Worm (Caenorhabditis elegans) whole organism, L1 larva: ENCODE results near the gene aat-6.
A peak's percentile ranks its signal among the peaks of the same experiment; 100 is the strongest.

Source experiments
- C16A3.4 ChIP-seq: fragments of 150-350 bp; optimal IDR thresholded peaks from 2 replicates; lab custom pipeline; 2014; ENCODE audit warnings: missing biosample characterization, missing genetic modification characterization
- F16B12.6 ChIP-seq: fragments of 150-350 bp; optimal IDR thresholded peaks from 2 replicates; lab custom pipeline; 2014; ENCODE audit warnings: missing biosample characterization, missing genetic modification characterization
- blmp-1 ChIP-seq: fragments of 150-350 bp; optimal IDR thresholded peaks from 2 replicates; lab custom pipeline; 2014; ENCODE audit warnings: missing biosample characterization, missing genetic modification characterization
- ceh-8 ChIP-seq: fragments of 200-800 bp; sonication (Bioruptor generic); optimal IDR thresholded peaks from 2 replicates; lab custom pipeline; 2018; ENCODE audit warnings: mild to moderate bottlenecking, missing genetic modification characterization, moderate library complexity, missing compliant biosample characterization
- ceh-82 ChIP-seq, 3 experiments: fragments of 150-350 bp in 1 of 3; sonication (generic microtip) in 2 of 3; optimal IDR thresholded peaks; 2 replicates each; lab custom pipeline; 2014 to 2017; ENCODE audit warnings: missing biosample characterization in 3 of 3, missing genetic modification characterization in 3 of 3
- ceh-88 ChIP-seq: fragments of 200-800 bp; sonication (Bioruptor generic); IDR thresholded peaks from 2 replicates; pipeline ENCODE4 v1.3.6; 2022; ENCODE audit warnings: missing genetic modification characterization, missing compliant biosample characterization
- dpl-1 ChIP-seq, 3 experiments: fragments of 150-350 bp in 2 of 3; sonication (generic microtip) in 1 of 3; optimal IDR thresholded peaks; 2 replicates each; lab custom pipeline; 2014 to 2017; ENCODE audit warnings: missing biosample characterization in 3 of 3, missing genetic modification characterization in 3 of 3, missing genetic modification reagents in 3 of 3
- dsc-1 ChIP-seq: sonication (generic microtip); optimal IDR thresholded peaks from 2 replicates; lab custom pipeline; 2016; ENCODE audit warnings: mild to moderate bottlenecking, missing genetic modification characterization, missing compliant biosample characterization
- efl-1 ChIP-seq, 4 experiments: fragments of 150-350 bp; optimal IDR thresholded peaks in 3 of 4; peaks in 1 of 4; 1 replicate in 1 of 4; 2 replicates in 3 of 4; lab custom pipeline; 2014; ENCODE audit warnings: missing biosample characterization in 2 of 4, missing genetic modification characterization in 2 of 4, missing genetic modification reagents in 2 of 4
- egl-13 ChIP-seq: sonication (generic microtip); optimal IDR thresholded peaks from 2 replicates; lab custom pipeline; 2016; ENCODE audit warnings: missing genotype, missing genetic modification reagents, missing genetic modification characterization, missing compliant biosample characterization
- elt-2 ChIP-seq: sonication (generic microtip); optimal IDR thresholded peaks from 2 replicates; lab custom pipeline; 2016; ENCODE audit warnings: missing genetic modification characterization, mild to moderate bottlenecking, inconsistent platforms, missing compliant biosample characterization, missing genetic modification reagents
- fkh-10 ChIP-seq: sonication (generic microtip); optimal IDR thresholded peaks from 2 replicates; lab custom pipeline; 2017; ENCODE audit warnings: missing biosample characterization, missing genetic modification reagents, missing genetic modification characterization
- fkh-8 ChIP-seq: sonication (generic microtip); optimal IDR thresholded peaks from 2 replicates; lab custom pipeline; 2016; ENCODE audit warnings: mild to moderate bottlenecking, missing genetic modification characterization, missing compliant biosample characterization
- grh-1 ChIP-seq: fragments of 200-800 bp; sonication (Bioruptor generic); IDR thresholded peaks from 2 replicates; pipeline ENCODE4 v1.3.6; 2022; ENCODE audit warnings: missing genetic modification reagents, missing genetic modification characterization, missing compliant biosample characterization
- isw-1 ChIP-seq: fragments of 200-800 bp; sonication (Bioruptor generic); IDR thresholded peaks from 2 replicates; pipeline ENCODE4 v1.3.6; 2022; ENCODE audit warnings: missing genetic modification characterization, missing compliant biosample characterization
- jun-1 ChIP-seq: fragments of 150-350 bp; optimal IDR thresholded peaks from 2 replicates; lab custom pipeline; 2014; ENCODE audit warnings: missing biosample characterization, missing genetic modification reagents, missing genetic modification characterization
- lin-14 ChIP-seq: fragments of 200-800 bp; sonication (Bioruptor generic); optimal IDR thresholded peaks from 2 replicates; lab custom pipeline; 2018; ENCODE audit warnings: mild to moderate bottlenecking, missing genetic modification characterization, moderate library complexity, missing compliant biosample characterization
- lin-35 ChIP-seq, 2 experiments: fragments of 150-350 bp; optimal IDR thresholded peaks; 2 replicates each; lab custom pipeline; 2014; ENCODE audit warnings: missing biosample characterization in 2 of 2, missing genetic modification characterization in 2 of 2, missing genetic modification reagents in 2 of 2
- lir-3 ChIP-seq: sonication (generic microtip); optimal IDR thresholded peaks from 2 replicates; lab custom pipeline; 2016; ENCODE audit warnings: mild to moderate bottlenecking, missing genetic modification characterization, moderate library complexity, missing compliant biosample characterization; ENCODE audit not compliant: poor library complexity
- lsy-2 ChIP-seq, 2 experiments: fragments of 150-350 bp; optimal IDR thresholded peaks; 2 replicates each; lab custom pipeline; 2014; ENCODE audit warnings: missing biosample characterization in 2 of 2, missing genetic modification characterization in 2 of 2
- mep-1 ChIP-seq: fragments of 150-350 bp; optimal IDR thresholded peaks from 2 replicates; lab custom pipeline; 2014; ENCODE audit warnings: missing biosample characterization, missing genetic modification characterization
- nhr-19 ChIP-seq: fragments of 200-800 bp; sonication (Bioruptor generic); conservative IDR thresholded peaks from 2 replicates; pipeline ENCODE4 v1.3.6; 2022; ENCODE audit warnings: missing genetic modification characterization, missing compliant biosample characterization
- nhr-20 ChIP-seq: sonication (generic microtip); optimal IDR thresholded peaks from 2 replicates; lab custom pipeline; 2016; ENCODE audit warnings: mild to moderate bottlenecking, missing genetic modification characterization, missing compliant biosample characterization
- nhr-47 ChIP-seq: sonication (generic microtip); optimal IDR thresholded peaks from 2 replicates; lab custom pipeline; 2016; ENCODE audit warnings: mild to moderate bottlenecking, missing genetic modification characterization, moderate library complexity, missing compliant biosample characterization
- nhr-71 ChIP-seq: sonication (generic microtip); optimal IDR thresholded peaks from 2 replicates; lab custom pipeline; 2016; ENCODE audit warnings: mild to moderate bottlenecking, missing genetic modification characterization, moderate library complexity, missing compliant biosample characterization
- nhr-77 ChIP-seq: fragments of 150-350 bp; optimal IDR thresholded peaks from 2 replicates; lab custom pipeline; 2014; ENCODE audit warnings: missing biosample characterization, missing genetic modification characterization
- nhr-85 ChIP-seq: sonication (generic microtip); peaks from one replicate; lab custom pipeline; 2016; ENCODE audit warnings: missing genetic modification characterization, inconsistent platforms, missing compliant biosample characterization
- nhr-90 ChIP-seq: sonication (generic microtip); optimal IDR thresholded peaks from 2 replicates; lab custom pipeline; 2016; ENCODE audit warnings: mild to moderate bottlenecking, missing genetic modification characterization, missing compliant biosample characterization; ENCODE audit not compliant: poor library complexity
- pax-3 ChIP-seq: fragments of 200-800 bp; sonication (Bioruptor generic); optimal IDR thresholded peaks from 2 replicates; lab custom pipeline; 2018; ENCODE audit warnings: mild to moderate bottlenecking, missing genetic modification characterization, moderate library complexity, missing compliant biosample characterization
- rnt-1 ChIP-seq: sonication (generic microtip); optimal IDR thresholded peaks from 2 replicates; lab custom pipeline; 2016; ENCODE audit warnings: mild to moderate bottlenecking, missing genetic modification characterization, moderate library complexity, missing compliant biosample characterization
- skn-1 ChIP-seq: fragments of 150-350 bp; optimal IDR thresholded peaks from 2 replicates; lab custom pipeline; 2014; ENCODE audit warnings: missing biosample characterization, missing genetic modification characterization
- snpc-4 ChIP-seq: fragments of 150-350 bp; optimal IDR thresholded peaks from 2 replicates; lab custom pipeline; 2014; ENCODE audit warnings: missing biosample characterization, missing genetic modification characterization
- snu-23 ChIP-seq: sonication (generic microtip); optimal IDR thresholded peaks from 2 replicates; lab custom pipeline; 2016; ENCODE audit warnings: missing genetic modification characterization, missing compliant biosample characterization
- sox-4 ChIP-seq: sonication (generic microtip); optimal IDR thresholded peaks from 2 replicates; lab custom pipeline; 2016; ENCODE audit warnings: missing genetic modification characterization, missing compliant biosample characterization
- swsn-7 ChIP-seq: sonication (generic microtip); optimal IDR thresholded peaks from 2 replicates; lab custom pipeline; 2016; ENCODE audit warnings: missing genetic modification characterization, missing compliant biosample characterization
- tbx-2 ChIP-seq: sonication (generic microtip); optimal IDR thresholded peaks from 2 replicates; lab custom pipeline; 2016; ENCODE audit warnings: missing genetic modification characterization, missing compliant biosample characterization
- unc-130 ChIP-seq: fragments of 150-350 bp; optimal IDR thresholded peaks from 2 replicates; lab custom pipeline; 2017; ENCODE audit warnings: missing biosample characterization, missing genetic modification characterization, inconsistent platforms
- unc-86 ChIP-seq: sonication (generic microtip); optimal IDR thresholded peaks from 2 replicates; lab custom pipeline; 2016; ENCODE audit warnings: missing genetic modification characterization, missing compliant biosample characterization
- xbp-1 ChIP-seq: sonication (generic microtip); optimal IDR thresholded peaks from 2 replicates; lab custom pipeline; 2016; ENCODE audit warnings: missing genetic modification characterization, missing compliant biosample characterization
- ztf-11 ChIP-seq, 2 experiments: sonication (generic microtip); optimal IDR thresholded peaks; 2 replicates each; lab custom pipeline; 2016 to 2017; ENCODE audit warnings: missing genetic modification characterization in 2 of 2, missing biosample characterization in 1 of 2, missing compliant biosample characterization in 1 of 2

Gene aat-6

DNA sequence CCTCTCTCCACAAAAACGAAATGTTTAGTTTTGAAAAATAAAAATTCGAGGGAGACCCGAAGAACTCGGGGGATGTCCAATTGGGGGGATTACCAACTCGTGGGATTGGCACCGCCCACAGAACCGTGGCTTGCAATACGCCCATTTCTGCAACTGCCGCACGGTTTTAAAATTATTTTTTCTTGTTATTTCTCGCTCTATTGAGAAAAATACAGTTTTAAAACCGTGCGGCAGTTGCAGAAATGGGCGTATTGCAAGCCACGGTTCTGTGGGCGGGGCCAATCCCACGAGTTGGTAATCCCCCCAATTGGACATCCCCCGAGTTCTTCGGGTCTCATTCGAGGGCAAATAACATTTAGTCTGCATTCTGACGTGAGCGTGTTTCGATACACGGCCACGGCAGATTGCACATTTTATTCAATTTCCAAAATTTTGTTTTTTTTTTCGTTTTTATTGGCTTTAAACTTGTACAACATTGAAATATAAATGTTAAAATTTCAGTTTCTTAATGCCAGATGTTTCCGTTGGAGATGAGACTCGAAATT, 34.5 kb upstream of the aat-6 start, which contains the start of the genes C55A6.1 and C55A6.10:
C55A6.1 (minus strand) TSS at position 116 of the 545 bp plus-strand sequence.
C55A6.10 (plus strand) TSS at position 495 of the 545 bp plus-strand sequence.
- TF ChIP-seq lir-3 (tag; lab: Kevin White, UChicago) (peak; percentile 66), lin-14 (peak; percentile 76), unc-86 (tag; lab: Kevin White, UChicago) (peak; percentile 76), ceh-88 (GFP tag; lab: Robert Waterston, UW) (peak; percentile 54; the same call in 1 of the 2 replicates), pax-3 (tag; lab: Kevin White, UChicago) (peak; percentile 20), tbx-2 (tag; lab: Kevin White, UChicago) (peak; percentile 71), isw-1 (GFP tag; lab: Robert Waterston, UW) (peak; percentile 59), lin-35 (GFP tag; optimal IDR thresholded peaks at IDR 0.05; lab: Kevin White, UChicago) (peak; percentile 55 to 62), ztf-11 (tag; optimal IDR thresholded peaks at IDR 0.05; lab: Kevin White, UChicago) (peak in 1 of 2 experiments; percentile 68), nhr-20 (tag; lab: Kevin White, UChicago) (peak; percentile 82), dpl-1 (GFP tag; optimal IDR thresholded peaks at IDR 0.05; lab: Kevin White, UChicago) (peak; percentile 35 to 67 (median 50)), nhr-90 (tag; lab: Kevin White, UChicago) (peak; percentile 79), snu-23 (GFP tag; lab: Kevin White, UChicago) (peak; percentile 84), nhr-71 (peak; percentile 86), egl-13 (tag; lab: Kevin White, UChicago) (peak; percentile 52), nhr-77 (tag; lab: Kevin White, UChicago) (peak; percentile 37), ceh-8 (GFP tag; lab: Kevin White, UChicago) (peak; percentile 44), grh-1 (GFP tag; lab: Robert Waterston, UW) (peak; percentile 64), swsn-7 (tag; lab: Kevin White, UChicago) (peak; percentile 79), snpc-4 (tag; lab: Kevin White, UChicago) (peak; percentile 17), unc-130 (tag; lab: Kevin White, UChicago) (peak; percentile 18), blmp-1 (tag; lab: Kevin White, UChicago) (peak; percentile 52), nhr-85 (tag; lab: Kevin White, UChicago) (peak; percentile 84), skn-1 (tag; lab: Kevin White, UChicago) (peak; percentile 38), lsy-2 (tag; optimal IDR thresholded peaks at IDR 0.05; lab: Kevin White, UChicago) (peak; percentile 56 to 73), F16B12.6 (tag; lab: Kevin White, UChicago) (peak; percentile 93), C16A3.4 (tag; lab: Kevin White, UChicago) (peak; percentile 62), elt-2 (peak; percentile 14), ceh-82 (tag; optimal IDR thresholded peaks at IDR 0.05; lab: Kevin White, UChicago) (peak in 2 of 3 experiments; percentile 9 to 41), fkh-8 (tag; lab: Kevin White, UChicago) (peak; percentile 59), jun-1 (tag; lab: Kevin White, UChicago) (peak; percentile 30), sox-4 (tag; lab: Kevin White, UChicago) (peak; percentile 17), fkh-10 (GFP tag; lab: Kevin White, UChicago) (peak; percentile 60), dsc-1 (peak; percentile 30), nhr-19 (peak; percentile 68), mep-1 (tag; lab: Kevin White, UChicago) (peak; percentile 74), xbp-1 (peak; percentile 65), rnt-1 (peak; percentile 59), nhr-47 (tag; lab: Kevin White, UChicago) (peak; percentile 85), efl-1 (optimal IDR thresholded peaks at IDR 0.05; lab: Kevin White, UChicago) (peak; percentile 60 to 69), efl-1 (GFP tag; optimal IDR thresholded peaks at IDR 0.05 in 1 of 2; lab: Kevin White, UChicago) (peak; percentile 61 to 94)
